Fruit fly (Drosophila melanogaster) S2 (cell line): Measurements from ENCODE around the gene Or85a.

Experiments used
- CG8478 ChIP-seq: fragments of >200 bp; optimal IDR thresholded peaks from 2 replicates; lab custom pipeline; 2018
- CTCF ChIP-seq, 2 experiments: fragments of >200 bp; optimal IDR thresholded peaks; 2 replicates each; lab custom pipeline; 2018

Gene Or85a

DNA sequence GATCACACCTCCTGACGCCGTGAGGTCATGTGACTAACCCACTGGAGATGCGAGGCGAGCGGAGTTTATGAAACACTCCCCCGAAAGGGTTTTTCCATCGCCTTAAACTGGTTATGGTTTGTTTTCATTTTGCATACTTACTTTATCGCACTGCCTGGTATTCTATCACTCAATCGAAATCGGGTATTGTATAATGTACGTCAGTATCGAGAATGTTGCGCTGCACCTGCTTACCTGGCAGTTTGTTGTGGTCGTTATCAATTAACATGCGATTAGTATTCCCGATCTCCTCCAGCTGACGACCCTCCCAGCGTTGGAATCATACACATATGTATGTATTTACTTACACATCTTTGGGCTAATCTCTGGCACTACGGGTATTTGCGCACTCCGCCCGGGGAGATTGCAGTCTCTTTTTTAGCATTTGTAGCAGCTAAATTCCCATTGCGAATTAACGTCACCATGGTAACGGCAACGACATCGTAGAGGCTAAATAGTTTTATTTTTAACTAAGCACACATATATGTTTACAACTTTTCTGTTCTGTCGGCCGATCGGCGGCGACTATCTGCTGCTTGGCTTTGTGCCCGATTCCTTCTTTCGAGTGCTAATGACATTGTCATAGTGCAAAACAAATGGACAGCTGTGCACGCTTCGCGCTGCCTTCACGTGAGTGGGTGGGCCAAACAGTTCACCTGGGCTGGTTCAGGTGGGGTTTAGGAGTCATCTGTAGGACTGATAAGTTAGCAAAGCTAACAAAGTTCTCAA lies 31.6 kb downstream of the Or85a start:
- TF ChIP-seq CTCF (optimal IDR thresholded peaks at IDR 0.05; lab: Kevin White, UChicago) (no peak), CG8478 (lab: Kevin White, UChicago) (no peak)

DNA sequence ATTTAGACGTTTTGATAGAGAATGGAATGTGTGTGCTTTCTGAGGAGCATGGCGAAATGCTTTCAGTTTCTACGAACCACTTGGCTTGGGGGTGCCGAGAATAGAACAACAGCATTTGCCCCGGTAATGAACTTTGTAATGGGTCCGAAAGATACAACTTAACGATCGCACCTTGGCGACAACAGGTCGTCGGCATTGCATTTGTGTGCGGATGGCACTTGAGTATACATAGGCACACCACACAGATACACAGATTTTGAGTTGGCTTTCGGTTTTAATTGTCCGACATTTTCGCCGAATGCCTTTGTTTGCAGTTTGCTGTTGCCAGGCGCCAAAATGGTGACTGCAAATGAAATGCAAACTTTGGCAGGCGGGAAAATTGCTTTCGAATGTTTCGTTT lies 32.4 kb downstream of the Or85a start:
- TF ChIP-seq CG8478 (lab: Kevin White, UChicago) (no peak), CTCF (optimal IDR thresholded peaks at IDR 0.05; lab: Kevin White, UChicago) (no peak)

- TF ChIP-seq CG8478 (lab: Kevin White, UChicago): no peak
- TF ChIP-seq CTCF (optimal IDR thresholded peaks at IDR 0.05; lab: Kevin White, UChicago): no peak
Measured at dm6 chr3R:8354458-8354857, 32.9 kb downstream of the Or85a start.

DNA sequence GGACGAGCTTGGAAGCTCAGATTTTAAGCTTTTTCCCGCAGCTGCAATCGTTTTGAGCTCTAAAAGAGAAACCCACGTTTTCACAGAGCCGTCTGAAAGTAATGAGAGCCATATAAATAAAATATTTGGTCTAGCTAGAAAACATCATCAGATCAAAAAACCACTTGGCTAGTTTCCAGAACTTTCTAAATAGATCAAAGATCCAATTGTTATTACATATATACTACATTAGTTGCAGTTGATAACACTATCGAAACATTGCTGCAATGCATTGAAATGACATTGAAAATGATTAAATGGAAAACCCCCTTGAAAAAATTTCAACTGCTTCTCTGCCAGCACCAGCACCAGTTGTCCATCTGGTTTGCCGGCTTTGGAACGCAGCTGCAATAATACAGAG lies 33.4 kb downstream of the Or85a start:
- TF ChIP-seq CG8478 (lab: Kevin White, UChicago) (no peak), CTCF (optimal IDR thresholded peaks at IDR 0.05; lab: Kevin White, UChicago) (no peak)

dm6 chr3R:8355579-8355978 lies 34.0 kb downstream of the Or85a start:
- TF ChIP-seq CTCF (optimal IDR thresholded peaks at IDR 0.05; lab: Kevin White, UChicago) (no peak), CG8478 (lab: Kevin White, UChicago) (no peak)

- TF ChIP-seq CTCF (optimal IDR thresholded peaks at IDR 0.05; lab: Kevin White, UChicago) (peak in 1 of 2 experiments; percentile 25), CG8478 (lab: Kevin White, UChicago) (no peak)
Measured at dm6 chr3R:8356626-8357290, 35.2 kb downstream of the Or85a start, which contains the start of gene stck. Gene stck (plus strand): TSS chr3R:8356978.

DNA sequence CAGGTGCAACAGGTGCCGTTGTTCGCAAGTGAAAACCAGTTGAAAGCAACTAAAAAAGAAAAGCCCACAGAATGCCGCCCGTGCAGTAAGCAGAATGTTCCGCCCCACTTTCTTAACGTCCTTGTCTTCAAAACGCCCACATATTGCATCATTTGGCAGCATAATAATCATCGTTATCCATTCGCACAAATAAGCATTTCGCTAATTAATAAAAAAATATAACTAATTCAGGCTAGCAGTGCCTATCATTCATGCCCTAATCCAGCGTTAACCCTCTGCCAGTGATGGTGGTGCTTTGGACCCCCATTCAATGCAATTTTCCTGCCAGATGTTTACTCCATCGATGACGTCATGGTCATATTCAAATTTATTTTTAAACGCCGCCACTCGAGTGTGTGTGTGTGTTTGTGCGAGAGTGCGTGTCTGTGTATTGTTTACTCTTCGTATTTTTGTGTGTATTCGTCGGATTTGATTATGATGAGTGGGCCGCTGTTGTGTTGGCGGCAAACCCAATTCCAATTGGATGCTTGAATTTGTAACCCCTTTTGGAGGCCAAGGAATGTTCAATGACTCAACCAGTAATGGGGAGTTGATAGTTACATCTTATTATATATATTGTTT lies 35.9 kb downstream of the Or85a start:
- TF ChIP-seq CG8478 (lab: Kevin White, UChicago) (no peak), CTCF (optimal IDR thresholded peaks at IDR 0.05; lab: Kevin White, UChicago) (no peak)

dm6 chr3R:8358004-8358403 lies 36.5 kb downstream of the Or85a start:
- TF ChIP-seq CG8478 (lab: Kevin White, UChicago): no peak
- no peak for TF ChIP-seq CTCF (optimal IDR thresholded peaks at IDR 0.05; lab: Kevin White, UChicago)

DNA sequence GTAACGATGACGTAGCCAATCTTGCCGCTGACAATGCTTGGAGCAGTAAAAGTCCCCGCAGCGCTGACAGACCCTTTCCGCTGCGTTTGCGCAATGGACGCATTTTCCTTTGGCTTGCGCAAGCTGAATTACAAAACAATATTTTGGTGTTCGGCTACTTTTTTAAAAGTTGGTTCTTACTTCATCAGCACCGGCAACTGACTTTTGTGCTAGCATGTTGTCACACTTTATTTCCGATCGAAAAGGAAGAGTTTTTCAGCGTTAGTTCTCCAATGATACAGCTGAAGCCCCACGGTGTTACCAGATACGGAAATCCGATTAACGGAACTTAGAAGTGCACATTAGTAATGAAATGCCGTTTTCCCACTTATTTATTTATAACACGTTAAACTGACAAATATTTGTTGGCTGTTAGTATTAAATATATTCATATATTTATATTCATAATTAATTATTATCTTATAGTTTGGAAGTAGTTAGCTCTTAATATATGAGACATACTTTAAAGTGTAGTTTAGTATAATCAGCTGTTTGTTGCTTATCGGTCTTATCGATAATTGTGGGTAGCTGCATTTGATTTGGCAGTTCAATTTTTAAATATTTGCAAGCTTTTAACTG lies 40.8 kb downstream of the Or85a start, which contains the start of the genes Veneno and CG7963:
Gene Veneno, minus strand, starts transcription at position 296 of the 618 bp plus-strand sequence.
Gene CG7963, plus strand, starts transcription at position 568 of the 618 bp plus-strand sequence.
- no peak for TF ChIP-seq CG8478 (lab: Kevin White, UChicago)
- no peak for TF ChIP-seq CTCF (optimal IDR thresholded peaks at IDR 0.05; lab: Kevin White, UChicago)

DNA sequence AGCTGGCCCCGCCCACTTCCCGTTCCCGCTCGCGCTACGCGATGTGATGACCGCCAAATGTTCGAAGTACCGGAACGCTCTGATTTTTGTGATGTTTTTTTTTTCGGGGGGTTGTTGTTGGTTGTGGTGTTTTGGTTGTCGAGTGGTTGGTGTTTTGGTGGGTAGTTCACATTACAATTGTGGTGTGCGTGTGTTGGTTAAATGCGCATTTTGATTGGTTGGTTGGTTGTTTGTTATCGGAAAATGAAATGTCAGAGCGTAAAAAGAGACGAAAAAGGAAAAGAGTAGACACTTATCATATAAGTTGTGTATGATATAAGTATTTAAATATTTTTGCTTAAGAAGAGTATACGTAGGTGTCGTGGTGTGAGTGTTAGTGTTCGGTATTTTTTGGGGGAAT lies 47.0 kb downstream of the Or85a start:
- TF ChIP-seq CTCF (optimal IDR thresholded peaks at IDR 0.05; lab: Kevin White, UChicago) (no peak), CG8478 (lab: Kevin White, UChicago) (no peak)
